Worm (Caenorhabditis elegans) whole organism, early embryonic: ENCODE results near the gene R02D5.3.

Experiments used
- ama-1 ChIP-seq: fragments of 150-350 bp; optimal IDR thresholded peaks from 2 replicates; lab custom pipeline; 2014
- ceh-13 ChIP-seq: fragments of 200-800 bp; sonication (Bioruptor generic); optimal IDR thresholded peaks from 2 replicates; lab custom pipeline; 2018; ENCODE audit warnings: mild to moderate bottlenecking, missing genetic modification characterization, missing compliant biosample characterization
- ceh-36 ChIP-seq: sonication (generic microtip); optimal IDR thresholded peaks from 2 replicates; lab custom pipeline; 2016; ENCODE audit warnings: missing genetic modification characterization, inconsistent platforms, missing compliant biosample characterization
- ets-7 ChIP-seq: sonication (generic microtip); optimal IDR thresholded peaks from 2 replicates; lab custom pipeline; 2016; ENCODE audit warnings: missing genotype, missing genetic modification characterization, missing compliant biosample characterization
- flt-1 ChIP-seq: fragments of 200-800 bp; sonication (Bioruptor generic); IDR thresholded peaks from 2 replicates; pipeline ENCODE4 v1.3.6; 2022; ENCODE audit warnings: missing genetic modification characterization, missing compliant biosample characterization
- hmbx-1 ChIP-seq: sonication (generic microtip); optimal IDR thresholded peaks from 2 replicates; lab custom pipeline; 2016; ENCODE audit warnings: mild to moderate bottlenecking, missing genetic modification characterization, missing compliant biosample characterization
- hmg-4 ChIP-seq: fragments of 200-800 bp; sonication (Bioruptor generic); optimal IDR thresholded peaks from 2 replicates; lab custom pipeline; 2018; ENCODE audit warnings: mild to moderate bottlenecking, missing genetic modification characterization, missing compliant biosample characterization
- hnd-1 ChIP-seq: sonication (generic microtip); optimal IDR thresholded peaks from 2 replicates; lab custom pipeline; 2016; ENCODE audit warnings: missing genetic modification characterization, missing compliant biosample characterization
- scrt-1 ChIP-seq: fragments of 200-800 bp; sonication (Bioruptor generic); IDR thresholded peaks from 2 replicates; pipeline ENCODE4 v1.3.6; 2022; ENCODE audit warnings: missing genetic modification characterization, missing compliant biosample characterization
- sea-1 ChIP-seq: fragments of 200-800 bp; sonication (Bioruptor generic); conservative IDR thresholded peaks from 2 replicates; pipeline ENCODE4 v1.3.6; 2022; ENCODE audit warnings: missing genetic modification characterization, missing compliant biosample characterization
- tbx-11 ChIP-seq: fragments of 200-800 bp; sonication (Bioruptor generic); IDR thresholded peaks from 2 replicates; pipeline ENCODE4 v1.3.6; 2022; ENCODE audit warnings: missing genetic modification characterization, missing compliant biosample characterization
- tbx-37 ChIP-seq: fragments of 200-800 bp; sonication (Bioruptor generic); conservative IDR thresholded peaks from 2 replicates; pipeline ENCODE4 v1.3.6; 2022; ENCODE audit warnings: missing genetic modification reagents, missing genetic modification characterization, missing compliant biosample characterization
- tra-4 ChIP-seq: sonication (generic microtip); optimal IDR thresholded peaks from 2 replicates; lab custom pipeline; 2017; ENCODE audit warnings: missing genetic modification characterization, missing compliant biosample characterization

ce11 chrV:14478979-14479378 is 4.0 kb upstream of the R02D5.3 start, which contains the start of gene clec-55:
- TF ChIP-seq ets-7 (tag; lab: Kevin White, UChicago) = no peak
- no peak for TF ChIP-seq sea-1 (GFP tag; lab: Robert Waterston, UW)
- TF ChIP-seq ceh-36 (tag; lab: Kevin White, UChicago) = no peak
- TF ChIP-seq ama-1 (lab: Kevin White, UChicago) = no peak
- TF ChIP-seq hmbx-1 = no peak
- no peak for TF ChIP-seq tra-4
- no peak for TF ChIP-seq hnd-1
- no peak for TF ChIP-seq scrt-1 (GFP tag; lab: Robert Waterston, UW)
- TF ChIP-seq flt-1 (GFP tag; lab: Robert Waterston, UW) = no peak
- TF ChIP-seq tbx-11 = no peak
- no peak for TF ChIP-seq tbx-37 (GFP tag; lab: Robert Waterston, UW)
- no peak for TF ChIP-seq ceh-13 (GFP tag; lab: Kevin White, UChicago)
- TF ChIP-seq hmg-4 (GFP tag; lab: Kevin White, UChicago) = no peak
